Worm (Caenorhabditis elegans): ENCODE results near the gene str-252.

Gene str-252

ce11 chrV:13892457-13893375, 23.6 kb upstream of the str-252 start, which contains the start of gene sptl-3 (continued):
- TF ChIP-seq elt-3 (tag; optimal IDR thresholded peaks at IDR 0.05) (peak in 2 of 6 experiments; percentile 49 to 81), tlp-1 (tag; optimal IDR thresholded peaks at IDR 0.05) (no peak), nhr-85 (tag) (peak; percentile 77), C16A3.4 (tag; optimal IDR thresholded peaks at IDR 0.05) (peak; percentile 20), skn-1 (tag; optimal IDR thresholded peaks at IDR 0.05) (peak; percentile 48), tbx-2 (tag; optimal IDR thresholded peaks at IDR 0.05) (peak; percentile 44), efl-1 (optimal IDR thresholded peaks at IDR 0.05) (peak; percentile 4 to 22), efl-1 (GFP tag; optimal IDR thresholded peaks at IDR 0.05 in 1 of 2) (peak; percentile 10 to 88), nhr-20 (tag; optimal IDR thresholded peaks at IDR 0.05) (peak; percentile 68)

DNA sequence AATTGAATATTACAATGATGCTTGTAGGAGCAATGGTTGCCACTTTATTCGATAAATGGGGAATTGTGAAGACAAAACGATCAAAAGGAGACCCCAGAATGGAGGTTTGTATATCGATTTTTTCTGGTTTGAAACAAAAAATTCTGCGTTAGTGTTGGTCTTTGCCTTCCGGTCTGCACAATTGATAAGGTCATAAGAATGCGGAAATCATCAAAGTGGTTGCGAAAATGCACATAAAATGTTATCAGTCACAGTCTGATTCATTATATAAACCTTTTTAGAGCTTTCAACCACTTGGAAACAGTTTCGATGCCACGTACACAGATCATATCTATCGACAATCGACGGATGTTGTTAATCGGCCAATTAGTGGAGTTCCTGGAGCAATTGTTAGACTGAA, 22.7 kb upstream of the str-252 start:
- peak; percentile 85 for TF ChIP-seq elt-2 (tag; optimal IDR thresholded peaks at IDR 0.05)
- peak in 1 of 2 experiments; percentile 48 for TF ChIP-seq lin-35 (GFP tag; optimal IDR thresholded peaks at IDR 0.05)
- TF ChIP-seq grh-1 (GFP tag; IDR thresholded peaks at IDR 0.05), result no peak
- TF ChIP-seq rnt-1 (tag; optimal IDR thresholded peaks at IDR 0.05), result no peak
- TF ChIP-seq pqm-1 (tag; optimal IDR thresholded peaks at IDR 0.05), result peak; percentile 93
- no peak for TF ChIP-seq blmp-1 (tag; optimal IDR thresholded peaks at IDR 0.05)
- no peak for TF ChIP-seq ztf-11 (tag; optimal IDR thresholded peaks at IDR 0.05)
- TF ChIP-seq ceh-8 (GFP tag; optimal IDR thresholded peaks at IDR 0.05), result no peak
- TF ChIP-seq nhr-85 (tag), result no peak
- peak; percentile 9 for TF ChIP-seq jun-1 (tag; optimal IDR thresholded peaks at IDR 0.05)

DNA sequence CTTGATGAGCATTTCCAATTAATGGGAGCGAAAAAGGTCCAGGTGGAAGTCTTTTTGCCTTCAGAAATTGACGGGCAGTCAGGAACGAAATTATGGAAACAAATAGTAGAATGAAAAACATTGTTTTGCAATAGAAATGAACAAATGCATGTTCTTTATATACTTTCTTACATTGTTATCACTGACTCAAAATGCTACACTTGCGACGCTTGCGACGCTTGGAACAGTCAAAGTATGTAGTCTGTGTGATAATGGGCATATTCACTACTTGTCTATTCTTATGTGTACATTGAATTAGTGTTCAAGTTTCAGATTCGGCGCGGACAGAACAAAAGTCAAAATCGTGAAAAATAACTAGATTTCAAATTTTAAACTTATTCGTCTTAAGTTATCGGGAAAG, 17.9 kb upstream of the str-252 start, which contains the start of gene cyp-35C1:
Gene cyp-35C1 (minus strand): TSS at position 132 of the 400 bp plus-strand sequence.
- TF ChIP-seq elt-2 (tag; optimal IDR thresholded peaks at IDR 0.05) (peak; percentile 2), swsn-7 (tag; optimal IDR thresholded peaks at IDR 0.05) (no peak)

DNA sequence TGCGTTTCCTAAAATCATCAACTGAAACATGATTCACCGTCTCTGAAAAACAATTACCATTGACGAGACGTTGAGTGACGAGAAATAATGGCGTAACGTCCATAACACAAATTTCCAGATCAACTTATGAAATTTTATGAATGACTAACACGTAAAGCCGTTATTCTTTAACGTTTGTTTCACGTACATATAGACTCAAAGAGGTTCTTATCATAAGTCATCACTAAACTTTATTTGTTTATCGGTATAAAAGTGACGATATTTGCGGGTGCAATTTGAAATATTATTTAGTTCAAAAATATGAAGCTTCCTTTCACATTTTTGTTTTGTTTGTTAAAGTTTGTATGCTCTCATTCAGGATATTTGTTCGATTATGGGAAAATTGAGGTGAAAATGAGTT, 17.1 kb upstream of the str-252 start, which contains the start of gene oac-3:
Gene oac-3 (plus strand): TSS at position 301 of the 400 bp plus-strand sequence.
- TF ChIP-seq nhr-71 (tag; optimal IDR thresholded peaks at IDR 0.05), result no peak
- TF ChIP-seq unc-30 (tag; optimal IDR thresholded peaks at IDR 0.05), result no peak
- no peak for TF ChIP-seq lir-3 (tag; optimal IDR thresholded peaks at IDR 0.05; ENCODE audit: poor library complexity)
- no peak for TF ChIP-seq nhr-28 (tag; optimal IDR thresholded peaks at IDR 0.05)
- no peak for TF ChIP-seq dpl-1 (GFP tag; optimal IDR thresholded peaks at IDR 0.05)
- no peak for TF ChIP-seq jun-1 (tag; optimal IDR thresholded peaks at IDR 0.05)

- no peak for TF ChIP-seq sptf-1 (tag; optimal IDR thresholded peaks at IDR 0.05)
- TF ChIP-seq elt-3 (tag; optimal IDR thresholded peaks at IDR 0.05), result no peak
- TF ChIP-seq lir-3 (tag; optimal IDR thresholded peaks at IDR 0.05; ENCODE audit: poor library complexity), result no peak
- no peak for TF ChIP-seq ztf-4 (tag; optimal IDR thresholded peaks at IDR 0.05)
- no peak for TF ChIP-seq C34B4.2 (tag; optimal IDR thresholded peaks at IDR 0.05)
- TF ChIP-seq lin-13 (GFP tag; optimal IDR thresholded peaks at IDR 0.05), result no peak
- TF ChIP-seq tbx-2 (tag; optimal IDR thresholded peaks at IDR 0.05), result no peak
- no peak for TF ChIP-seq lin-35 (GFP tag; optimal IDR thresholded peaks at IDR 0.05)
- no peak for TF ChIP-seq nhr-20 (tag; optimal IDR thresholded peaks at IDR 0.05)
- no peak for TF ChIP-seq hlh-4 (tag; optimal IDR thresholded peaks at IDR 0.05)
- no peak for TF ChIP-seq fkh-4 (tag; optimal IDR thresholded peaks at IDR 0.05; ENCODE audit: borderline replicate concordance)
- no peak for TF ChIP-seq rnt-1 (tag; optimal IDR thresholded peaks at IDR 0.05)
- TF ChIP-seq pag-3 (tag; optimal IDR thresholded peaks at IDR 0.05; ENCODE audit: borderline replicate concordance, insufficient read depth), result no peak
- TF ChIP-seq unc-98 (GFP tag; IDR thresholded peaks at IDR 0.05), result no peak
Observed at ce11 chrV:13902495-13902894, 13.8 kb upstream of the str-252 start, which contains the start of gene C06B3.1. Gene C06B3.1, plus strand, starts transcription at chrV:13902795.
